Fruit fly (Drosophila melanogaster): Measurements from ENCODE around the gene lbe.

dm6 chr3R:21414169-21414568 lies 32.2 kb downstream of the lbe start:
- TF ChIP-seq OdsH (GFP tag; optimal IDR thresholded peaks at IDR 0.05) (no peak), CG8319 (GFP tag; optimal IDR thresholded peaks at IDR 0.05) (no peak), CG3032 (tag; optimal IDR thresholded peaks at IDR 0.05) (no peak), dac (GFP tag; optimal IDR thresholded peaks at IDR 0.05) (no peak), Smox (GFP tag; optimal IDR thresholded peaks at IDR 0.05) (no peak), lz (GFP tag; optimal IDR thresholded peaks at IDR 0.05) (no peak), Gug (GFP tag; IDR thresholded peaks at IDR 0.05) (no peak), Hr39 (GFP tag; optimal IDR thresholded peaks at IDR 0.05) (no peak), CG34406 (GFP tag; optimal IDR thresholded peaks at IDR 0.05) (no peak), Blimp-1 (GFP tag; optimal IDR thresholded peaks at IDR 0.05) (no peak), CG8119 (GFP tag; IDR thresholded peaks at IDR 0.05) (no peak)

Data from whole organism, prepupa.